Worm (Caenorhabditis elegans) whole organism, L4 larva: ENCODE data around the gene T05C12.8.

ENCODE experiments used
- F10B5.3 ChIP-seq: sonication (generic microtip); optimal IDR thresholded peaks from 2 replicates; lab custom pipeline; 2016; ENCODE audit warnings: mild to moderate bottlenecking, missing genetic modification characterization, missing compliant biosample characterization
- aly-2 ChIP-seq: sonication (generic microtip); optimal IDR thresholded peaks from 2 replicates; lab custom pipeline; 2018; ENCODE audit warnings: missing biosample characterization, missing genetic modification characterization
- hlh-11 ChIP-seq: fragments of 200-800 bp; sonication (Bioruptor generic); optimal IDR thresholded peaks from 2 replicates; lab custom pipeline; 2018; ENCODE audit warnings: mild to moderate bottlenecking, missing genetic modification characterization, missing compliant biosample characterization
- mdl-1 ChIP-seq, 2 experiments: fragments of 150-350 bp in 1 of 2; sonication (generic microtip) in 1 of 2; optimal IDR thresholded peaks; 2 replicates each; lab custom pipeline; 2014 to 2017; ENCODE audit warnings: missing biosample characterization in 2 of 2, missing genetic modification characterization in 2 of 2
- mep-1 ChIP-seq: fragments of 150-350 bp; sonication (generic microtip); optimal IDR thresholded peaks from 3 replicates; lab custom pipeline; 2014; ENCODE audit warnings: missing biosample characterization, missing genetic modification characterization
- nhr-25 ChIP-seq: sonication (generic microtip); optimal IDR thresholded peaks from 2 replicates; lab custom pipeline; 2017; ENCODE audit warnings: missing genetic modification characterization, mild to moderate bottlenecking, missing compliant biosample characterization, antibody characterized with exemption, moderate library complexity, borderline replicate concordance; ENCODE audit not compliant: insufficient read depth
- nhr-76 ChIP-seq: fragments of 150-350 bp; optimal IDR thresholded peaks from 2 replicates; lab custom pipeline; 2014; ENCODE audit warnings: missing biosample characterization, missing genetic modification characterization
- nhr-77 ChIP-seq: fragments of 150-350 bp; optimal IDR thresholded peaks from 2 replicates; lab custom pipeline; 2014; ENCODE audit warnings: missing biosample characterization, missing genetic modification characterization
- pha-4 ChIP-seq, 2 experiments: fragments of 150-350 bp in 1 of 2; fragments of 200-800 bp in 1 of 2; sonication (Bioruptor generic) in 1 of 2; IDR thresholded peaks in 1 of 2; optimal IDR thresholded peaks in 1 of 2; 2 replicates each; pipeline versions ENCODE4 v1.3.6 to Lab custom; 2014 to 2022; ENCODE audit warnings: missing genetic modification characterization in 2 of 2, missing genetic modification reagents in 2 of 2, missing biosample characterization in 1 of 2, missing compliant biosample characterization in 1 of 2
- unc-39 ChIP-seq: sonication (generic microtip); optimal IDR thresholded peaks from 2 replicates; lab custom pipeline; 2017; ENCODE audit warnings: missing biosample characterization, missing genetic modification characterization

ce11 chrII:8190455-8190854 lies at the start of gene T05C12.8:
- TF ChIP-seq F10B5.3 (no peak), nhr-25 (no peak), mep-1 (no peak), aly-2 (no peak), pha-4 (GFP tag; IDR thresholded peaks at IDR 0.05; lab: Robert Waterston, UW) (no peak), pha-4 (tag; optimal IDR thresholded peaks at IDR 0.05; lab: Kevin White, UChicago) (no peak), mdl-1 (tag; optimal IDR thresholded peaks at IDR 0.05; lab: Kevin White, UChicago) (no peak), nhr-77 (tag; lab: Kevin White, UChicago) (no peak), hlh-11 (tag; lab: Kevin White, UChicago) (no peak), unc-39 (no peak), nhr-76 (no peak)
